Worm (Caenorhabditis elegans) whole organism, young adult: Measurements from ENCODE around the gene BE10.5.
A peak's percentile ranks its signal among the peaks of the same experiment; 100 is the strongest.

Experiments
- B0261.1 ChIP-seq: sonication (generic microtip); optimal IDR thresholded peaks from 2 replicates; lab custom pipeline; 2016; ENCODE audit warnings: mild to moderate bottlenecking, missing genetic modification characterization, moderate library complexity, missing compliant biosample characterization
- C06A6.2 ChIP-seq: fragments of 200-800 bp; sonication (Bioruptor generic); conservative IDR thresholded peaks from 2 replicates; pipeline ENCODE4 v1.3.6; 2022; ENCODE audit warnings: missing genetic modification characterization, missing compliant biosample characterization
- C17E4.6 ChIP-seq: fragments of 200-800 bp; sonication (Bioruptor generic); IDR thresholded peaks from 2 replicates; pipeline ENCODE4 v1.3.6; 2022; ENCODE audit warnings: missing genetic modification reagents, missing genetic modification characterization, missing compliant biosample characterization
- D2030.7 ChIP-seq: fragments of 200-800 bp; sonication (Bioruptor generic); IDR thresholded peaks from 2 replicates; pipeline ENCODE4 v1.3.6; 2022; ENCODE audit warnings: missing genetic modification reagents, missing genetic modification characterization, missing compliant biosample characterization
- F37B4.10 ChIP-seq: fragments of 200-800 bp; sonication (Bioruptor generic); IDR thresholded peaks from 2 replicates; pipeline ENCODE4 v1.3.6; 2022; ENCODE audit warnings: missing genetic modification characterization, missing compliant biosample characterization
- F57A8.1 ChIP-seq: fragments of 200-800 bp; sonication (Bioruptor generic); optimal IDR thresholded peaks from 2 replicates; lab custom pipeline; 2018; ENCODE audit warnings: mild to moderate bottlenecking, missing genetic modification characterization, moderate library complexity, missing compliant biosample characterization
- ZK185.1 ChIP-seq: sonication (generic microtip); optimal IDR thresholded peaks from 2 replicates; lab custom pipeline; 2016; ENCODE audit warnings: mild to moderate bottlenecking, missing genetic modification characterization, missing compliant biosample characterization; ENCODE audit not compliant: poor library complexity, severe bottlenecking
- akir-1 ChIP-seq: fragments of 200-800 bp; sonication (Bioruptor generic); optimal IDR thresholded peaks from 2 replicates; lab custom pipeline; 2018; ENCODE audit warnings: mild to moderate bottlenecking, missing genetic modification characterization, moderate library complexity, missing compliant biosample characterization
- aptf-3 ChIP-seq: fragments of 200-800 bp; sonication (Bioruptor generic); IDR thresholded peaks from 2 replicates; pipeline ENCODE4 v1.3.6; 2022; ENCODE audit warnings: missing genetic modification characterization, missing compliant biosample characterization
- attf-5 ChIP-seq: fragments of 200-800 bp; sonication (Bioruptor generic); optimal IDR thresholded peaks from 2 replicates; lab custom pipeline; 2018; ENCODE audit warnings: mild to moderate bottlenecking, missing genetic modification characterization, missing compliant biosample characterization
- ceh-91 ChIP-seq: fragments of 200-800 bp; sonication (Bioruptor generic); IDR thresholded peaks from 2 replicates; pipeline ENCODE4 v1.3.6; 2022; ENCODE audit warnings: missing genetic modification reagents, missing genetic modification characterization, missing compliant biosample characterization
- dpff-1 ChIP-seq: sonication (generic microtip); optimal IDR thresholded peaks from 2 replicates; lab custom pipeline; 2017; ENCODE audit warnings: mild to moderate bottlenecking, missing genetic modification characterization, missing compliant biosample characterization
- egrh-3 ChIP-seq: fragments of 200-800 bp; sonication (Bioruptor generic); IDR thresholded peaks from 2 replicates; pipeline ENCODE4 v1.3.6; 2022; ENCODE audit warnings: missing genetic modification reagents, missing genetic modification characterization, missing compliant biosample characterization
- fkh-3 ChIP-seq: sonication (generic microtip); optimal IDR thresholded peaks from 2 replicates; lab custom pipeline; 2016; ENCODE audit warnings: mild to moderate bottlenecking, missing genetic modification characterization, missing compliant biosample characterization
- him-1 ChIP-seq: sonication (generic microtip); optimal IDR thresholded peaks from 2 replicates; lab custom pipeline; 2016; ENCODE audit warnings: missing genotype, missing genetic modification reagents, missing genetic modification characterization, missing compliant biosample characterization
- hmg-20 ChIP-seq: fragments of 200-800 bp; sonication (Bioruptor generic); IDR thresholded peaks from 2 replicates; pipeline ENCODE4 v1.3.6; 2022; ENCODE audit warnings: missing genetic modification reagents, missing genetic modification characterization, missing compliant biosample characterization
- hrde-1 ChIP-seq: sonication (generic microtip); optimal IDR thresholded peaks from 2 replicates; lab custom pipeline; 2016; ENCODE audit warnings: missing genetic modification characterization, mild to moderate bottlenecking, missing compliant biosample characterization, moderate library complexity, missing genotype, missing genetic modification reagents, borderline replicate concordance
- lin-26 ChIP-seq: fragments of 200-800 bp; sonication (Bioruptor generic); IDR thresholded peaks from 2 replicates; pipeline ENCODE4 v1.3.6; 2022; ENCODE audit warnings: missing genetic modification reagents, missing genetic modification characterization, missing compliant biosample characterization
- lin-54 ChIP-seq: fragments of 200-800 bp; sonication (Bioruptor generic); optimal IDR thresholded peaks from 2 replicates; lab custom pipeline; 2018; ENCODE audit warnings: mild to moderate bottlenecking, missing genetic modification characterization, missing compliant biosample characterization
- lsl-1 ChIP-seq: fragments of 200-800 bp; sonication (Bioruptor generic); optimal IDR thresholded peaks from 2 replicates; lab custom pipeline; 2018; ENCODE audit warnings: mild to moderate bottlenecking, missing genetic modification characterization, moderate library complexity, missing compliant biosample characterization
- lsy-27 ChIP-seq: sonication (generic microtip); optimal IDR thresholded peaks from 2 replicates; lab custom pipeline; 2017; ENCODE audit warnings: missing genetic modification characterization, mild to moderate bottlenecking, missing compliant biosample characterization, antibody characterized with exemption, missing genotype, borderline replicate concordance; ENCODE audit not compliant: insufficient read depth
- pbrm-1 ChIP-seq: fragments of 200-800 bp; sonication (Bioruptor generic); IDR thresholded peaks from 2 replicates; pipeline ENCODE4 v1.3.6; 2022; ENCODE audit warnings: missing genetic modification reagents, missing genetic modification characterization, missing compliant biosample characterization
- repo-1 ChIP-seq: sonication (generic microtip); optimal IDR thresholded peaks from 2 replicates; lab custom pipeline; 2017; ENCODE audit warnings: mild to moderate bottlenecking, missing genetic modification characterization, missing compliant biosample characterization
- sea-2 ChIP-seq: fragments of 200-800 bp; sonication (Bioruptor generic); IDR thresholded peaks from 2 replicates; pipeline ENCODE4 v1.3.6; 2022; ENCODE audit warnings: missing genetic modification characterization, missing compliant biosample characterization
- snpc-1.3 ChIP-seq: sonication (generic microtip); optimal IDR thresholded peaks from 2 replicates; lab custom pipeline; 2017; ENCODE audit warnings: missing genetic modification characterization, mild to moderate bottlenecking, missing compliant biosample characterization, antibody characterized with exemption, moderate library complexity, missing genotype, missing genetic modification reagents; ENCODE audit not compliant: insufficient read depth
- sptf-2 ChIP-seq: fragments of 200-800 bp; sonication (Bioruptor generic); optimal IDR thresholded peaks from 2 replicates; lab custom pipeline; 2018; ENCODE audit warnings: mild to moderate bottlenecking, missing genetic modification characterization, missing compliant biosample characterization
- zfh-2 ChIP-seq: fragments of 200-800 bp; sonication (Bioruptor generic); conservative IDR thresholded peaks from 2 replicates; pipeline ENCODE4 v1.3.6; 2022; ENCODE audit warnings: missing genetic modification reagents, missing genetic modification characterization, missing compliant biosample characterization

The BE10.5 gene

DNA sequence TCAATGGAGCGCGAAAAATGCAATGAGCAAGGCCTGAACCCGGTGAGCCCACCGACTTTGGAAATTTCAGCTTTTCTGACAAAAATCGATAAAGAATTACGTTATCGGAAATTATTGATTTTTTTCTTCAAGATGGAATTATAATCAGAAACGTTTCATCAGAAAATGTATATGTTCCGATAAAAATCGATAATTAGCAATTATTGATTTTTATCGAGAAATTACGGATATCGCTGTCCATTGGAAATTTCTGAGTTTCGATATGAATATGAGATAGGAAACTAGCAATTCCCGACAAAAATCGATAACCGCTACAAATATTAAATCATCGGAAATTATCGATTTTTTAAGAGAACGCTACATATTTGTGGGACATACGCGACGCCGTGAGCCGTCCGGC is 12.4 kb downstream of the BE10.5 start:
- TF ChIP-seq lsy-27 (tag; lab: Kevin White, UChicago) (no peak), akir-1 (GFP tag; lab: Kevin White, UChicago) (no peak), hmg-20 (GFP tag; lab: Robert Waterston, UW) (no peak), ceh-91 (no peak), sptf-2 (GFP tag; lab: Kevin White, UChicago) (no peak), snpc-1.3 (no peak), hrde-1 (no peak), sea-2 (GFP tag; lab: Robert Waterston, UW) (no peak), him-1 (tag; lab: Kevin White, UChicago) (no peak)
- TF ChIP-seq, all 124 proteins: peak for 0

DNA sequence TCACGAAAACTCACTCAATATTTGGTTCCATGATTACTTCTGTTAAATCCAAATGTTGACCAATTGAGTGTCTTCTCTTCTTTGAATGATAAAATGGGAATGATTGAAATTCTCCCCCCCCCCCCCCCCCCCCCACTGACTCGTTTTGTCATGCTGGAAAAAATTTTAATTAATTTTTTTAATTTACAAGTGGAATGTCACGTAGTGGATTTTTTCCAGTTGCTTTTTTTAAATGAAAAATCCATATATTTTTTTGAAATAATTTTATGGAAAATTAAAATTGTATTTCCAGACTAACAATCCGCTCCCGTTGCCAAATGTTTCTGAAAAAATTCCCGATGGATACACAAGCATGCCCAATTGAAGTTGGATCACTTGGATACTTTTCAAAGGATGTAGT is 17.2 kb downstream of the BE10.5 start, which contains the start of gene BE10.1:
TSS of gene BE10.1 (minus strand) at position 101 of the 400 bp plus-strand sequence.
- no peak for TF ChIP-seq D2030.7 (GFP tag; lab: Robert Waterston, UW)
- no peak for TF ChIP-seq B0261.1 (tag; lab: Kevin White, UChicago)
- no peak for TF ChIP-seq sea-2 (GFP tag; lab: Robert Waterston, UW)
- TF ChIP-seq ZK185.1 (tag; lab: Kevin White, UChicago), result no peak
- TF ChIP-seq dpff-1 (tag; lab: Kevin White, UChicago), result no peak

DNA sequence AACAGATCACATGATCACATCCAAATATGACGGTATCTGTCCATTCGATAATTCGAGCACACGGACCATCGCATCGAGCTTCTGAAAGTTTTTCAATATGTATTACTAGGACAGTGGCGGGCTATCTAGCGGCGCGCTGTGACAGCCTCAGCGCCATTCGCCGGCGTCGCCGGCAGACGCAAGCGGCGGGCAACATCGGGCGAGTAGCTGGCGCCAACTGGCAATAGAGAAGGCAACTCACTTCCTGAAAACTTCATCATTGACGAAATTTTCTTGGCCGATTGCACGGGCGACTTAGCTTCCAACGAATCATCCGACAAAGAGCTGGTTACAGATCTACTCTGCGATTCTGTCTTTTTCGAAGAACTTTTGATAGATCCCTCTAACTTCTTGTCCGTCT is 18.4 kb downstream of the BE10.5 start:
- no peak for TF ChIP-seq repo-1
- TF ChIP-seq lsy-27 (tag; lab: Kevin White, UChicago), result no peak
- 0 out of 2 replicates have a peak, but pooled peaks have one; percentile 8 for TF ChIP-seq F37B4.10 (GFP tag; lab: Robert Waterston, UW)

DNA sequence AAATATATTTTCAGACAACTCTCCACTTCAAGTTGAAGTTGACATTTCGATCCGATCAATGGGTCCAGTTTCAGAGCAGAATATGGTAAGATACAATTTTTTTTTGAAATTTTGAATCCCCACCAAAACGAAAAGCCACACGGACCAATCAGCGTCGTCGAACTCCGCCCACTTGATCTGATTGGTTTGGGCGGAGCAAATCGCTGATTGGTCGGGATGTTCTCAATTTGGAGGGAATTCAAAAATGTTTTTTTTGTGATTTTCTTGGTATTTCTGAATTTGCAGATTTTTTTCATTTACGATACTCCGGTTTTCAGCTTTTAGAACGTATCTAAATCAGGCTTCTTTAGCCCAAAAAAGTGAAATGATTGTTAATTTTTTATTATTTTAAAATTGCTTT is 21.2 kb downstream of the BE10.5 start:
- TF ChIP-seq pbrm-1 (GFP tag; lab: Robert Waterston, UW) (no peak), aptf-3 (no peak), F57A8.1 (GFP tag; lab: Kevin White, UChicago) (no peak)
- TF ChIP-seq, all 124 proteins: peak for 0

DNA sequence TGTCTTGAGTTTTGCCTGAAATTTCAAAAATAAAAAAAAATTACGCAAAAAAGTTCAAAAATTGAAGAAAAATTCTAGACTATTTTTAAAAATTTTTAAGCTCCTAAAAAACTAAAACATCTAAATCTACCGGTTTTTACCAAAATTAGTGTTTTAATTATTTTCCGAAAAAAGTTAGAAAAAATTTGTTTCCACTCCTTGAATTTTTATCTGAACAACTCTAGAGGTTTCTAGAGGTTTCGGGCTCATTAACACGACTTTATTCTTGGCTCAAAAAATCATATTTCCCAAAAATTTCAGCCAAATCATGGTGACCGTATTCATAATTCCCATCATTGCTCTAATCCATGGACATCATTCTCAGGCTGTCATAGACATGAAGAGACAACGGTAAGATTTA is 21.8 kb downstream of the BE10.5 start, which contains the start of gene lgc-37:
TSS of gene lgc-37 (plus strand) at position 301 of the 400 bp plus-strand sequence.
- no peak for TF ChIP-seq C17E4.6 (GFP tag; lab: Robert Waterston, UW)
- TF ChIP-seq egrh-3, result no peak

DNA sequence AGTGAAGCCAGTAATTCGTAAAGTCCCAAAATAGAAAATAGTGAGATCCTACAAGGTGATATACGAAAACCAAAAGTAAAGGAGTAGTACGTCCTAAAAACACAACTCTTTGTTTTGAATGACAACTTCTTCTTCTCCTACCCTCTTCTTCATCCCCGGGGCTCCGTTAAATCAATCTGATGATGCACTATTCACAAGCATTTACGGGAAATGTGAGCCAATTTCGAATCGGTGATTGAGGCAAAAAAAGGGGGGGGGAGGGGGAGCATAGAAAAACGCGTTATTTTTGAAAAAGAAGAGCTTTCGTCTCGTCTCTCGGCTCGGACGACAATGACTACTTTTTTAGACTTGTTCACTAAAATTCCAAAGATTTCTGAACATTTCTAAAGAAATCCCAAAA is 22.7 kb downstream of the BE10.5 start:
- TF ChIP-seq lsl-1 (GFP tag; lab: Kevin White, UChicago) (no peak), attf-5 (no peak), lin-54 (no peak)
- TF ChIP-seq, all 124 proteins: peak for 0

DNA sequence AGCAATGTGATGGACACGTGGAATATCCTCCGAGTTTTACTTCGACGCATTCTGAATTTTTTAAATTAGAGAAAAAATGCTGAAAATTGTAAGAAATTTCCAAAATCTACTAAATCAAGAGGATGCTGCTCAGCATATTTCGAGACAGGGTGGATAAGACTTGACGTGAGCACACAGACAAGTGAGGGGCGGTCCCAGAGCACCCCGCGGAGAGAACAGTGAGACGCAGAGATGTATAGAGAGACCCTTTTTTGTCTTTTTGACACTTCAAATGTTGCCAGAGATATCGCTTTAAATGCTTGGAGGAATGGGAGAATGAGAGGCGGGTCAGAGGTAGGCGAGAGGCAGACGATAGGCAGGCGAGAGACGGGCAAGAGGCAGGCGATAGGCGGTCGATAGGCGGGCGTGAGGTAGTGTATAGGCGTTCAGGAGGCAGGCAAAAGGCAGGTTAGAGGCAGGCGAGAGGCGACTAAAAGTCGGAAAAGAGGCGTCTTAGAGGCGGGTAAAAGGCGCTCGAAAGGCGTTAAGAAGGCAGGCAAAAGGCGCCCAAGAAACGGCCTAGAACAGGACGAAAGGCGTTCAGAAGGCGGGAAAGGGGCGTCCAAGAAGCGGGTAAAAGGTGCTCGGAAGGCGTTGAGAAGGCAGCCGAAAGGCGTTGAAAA is 26.8 kb downstream of the BE10.5 start, which contains the start of gene gab-1:
TSS of gene gab-1 (minus strand) at position 51 of the 662 bp plus-strand sequence.
- TF ChIP-seq C06A6.2 (no peak), zfh-2 (GFP tag; lab: Robert Waterston, UW) (peak; percentile 79), fkh-3 (tag; lab: Kevin White, UChicago) (no peak), egrh-3 (peak; percentile 41; the same call in 1 of the 2 replicates), lin-26 (GFP tag; lab: Robert Waterston, UW) (0 out of 2 replicates have a peak, but pooled peaks have one; percentile 25)
